Worm (Caenorhabditis elegans): ENCODE measurements around the gene col-130.

DNA sequence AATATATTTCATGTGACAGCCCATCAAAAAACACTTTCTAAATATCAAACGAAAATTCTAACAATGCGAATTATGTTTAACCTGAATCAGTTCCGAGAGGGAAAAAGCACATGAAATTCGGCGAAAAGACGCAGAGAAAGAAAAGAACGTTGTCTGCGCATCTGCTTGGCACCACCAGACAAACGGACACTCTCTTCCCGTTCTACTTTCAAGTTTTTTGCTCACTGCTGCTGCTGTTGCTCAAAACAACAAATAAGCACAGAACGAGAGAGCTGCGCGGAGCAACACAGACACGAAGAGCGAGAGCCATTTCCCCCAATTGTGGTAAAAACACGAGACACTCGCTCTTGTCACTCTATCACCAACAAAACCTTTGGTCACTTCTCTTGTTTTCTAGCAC lies 36.5 kb upstream of the col-130 start:
- TF ChIP-seq unc-55 (GFP tag; optimal IDR thresholded peaks at IDR 0.05), result no peak
- no peak for TF ChIP-seq ceh-6 (GFP tag; optimal IDR thresholded peaks at IDR 0.05)
- no peak for TF ChIP-seq ceh-9 (tag; optimal IDR thresholded peaks at IDR 0.05)

Measured in whole organism, late embryonic.